Fruit fly (Drosophila melanogaster) whole organism, adult: ENCODE measurements around the gene CG34007.

Experiments
- CG11617 ChIP-seq: fragments of 200-800 bp; sonication (Bioruptor generic); optimal IDR thresholded peaks from 2 replicates; lab custom pipeline; 2017; ENCODE audit warnings: mild to moderate bottlenecking, missing biosample characterization, missing genetic modification reagents, missing genetic modification characterization
- CG12768 ChIP-seq: fragments of 200-800 bp; sonication (Bioruptor generic); optimal IDR thresholded peaks from 2 replicates; lab custom pipeline; 2017; ENCODE audit warnings: missing biosample characterization, missing genetic modification characterization, mild to moderate bottlenecking, moderate library complexity, missing genetic modification reagents
- CG14711 ChIP-seq: fragments of 200-800 bp; sonication (Bioruptor generic); optimal IDR thresholded peaks from 2 replicates; lab custom pipeline; 2018; ENCODE audit warnings: missing biosample characterization, mild to moderate bottlenecking, missing genetic modification characterization, moderate library complexity
- CG1620 ChIP-seq: fragments of 200-800 bp; sonication (Bioruptor generic); optimal IDR thresholded peaks from 2 replicates; lab custom pipeline; 2016; ENCODE audit warnings: missing biosample characterization, missing genetic modification characterization
- CG33017 ChIP-seq: fragments of 200-800 bp; sonication (Bioruptor generic); optimal IDR thresholded peaks from 2 replicates; lab custom pipeline; 2018; ENCODE audit warnings: missing biosample characterization, mild to moderate bottlenecking, missing genetic modification characterization, moderate library complexity
- CG5204 ChIP-seq: fragments of 200-800 bp; sonication (Bioruptor generic); optimal IDR thresholded peaks from 2 replicates; lab custom pipeline; 2016; ENCODE audit warnings: missing biosample characterization, missing genetic modification characterization
- CG7045 ChIP-seq: fragments of 200-800 bp; sonication (Bioruptor generic); optimal IDR thresholded peaks from 2 replicates; lab custom pipeline; 2017; ENCODE audit warnings: missing biosample characterization, mild to moderate bottlenecking, missing genetic modification characterization
- CG7101 ChIP-seq: fragments of 200-800 bp; sonication (Bioruptor generic); optimal IDR thresholded peaks from 2 replicates; lab custom pipeline; 2018; ENCODE audit warnings: missing biosample characterization, mild to moderate bottlenecking, missing genetic modification characterization, moderate library complexity
- Clk ChIP-seq: fragments of 200-800 bp; sonication (Bioruptor generic); optimal IDR thresholded peaks from 2 replicates; lab custom pipeline; 2017; ENCODE audit warnings: missing biosample characterization, missing genetic modification characterization
- Crg-1 ChIP-seq: fragments of 200-800 bp; sonication (Bioruptor generic); optimal IDR thresholded peaks from 2 replicates; lab custom pipeline; 2016; ENCODE audit warnings: missing biosample characterization, missing genetic modification characterization
- Hr96 ChIP-seq: fragments of 200-800 bp; sonication (Bioruptor generic); optimal IDR thresholded peaks from 2 replicates; lab custom pipeline; 2016; ENCODE audit warnings: missing biosample characterization, missing genetic modification characterization
- Mnt ChIP-seq: fragments of 200-800 bp; sonication (Bioruptor generic); optimal IDR thresholded peaks from 2 replicates; lab custom pipeline; 2016; ENCODE audit warnings: missing biosample characterization, mild to moderate bottlenecking, missing genetic modification characterization
- bab1 ChIP-seq: fragments of 200-800 bp; sonication (Bioruptor generic); optimal IDR thresholded peaks from 3 replicates; lab custom pipeline; 2019; ENCODE audit warnings: missing biosample characterization, mild to moderate bottlenecking, missing genetic modification characterization, moderate library complexity
- cic ChIP-seq: fragments of 200-800 bp; sonication (Bioruptor generic); optimal IDR thresholded peaks from 2 replicates; lab custom pipeline; 2017; ENCODE audit warnings: missing biosample characterization, mild to moderate bottlenecking, missing genetic modification characterization, moderate library complexity
- cnc ChIP-seq, 2 experiments: fragments of >200 bp; optimal IDR thresholded peaks; 2 replicates each; lab custom pipeline; 2017
- kay ChIP-seq: fragments of 200-800 bp; sonication (Bioruptor generic); peaks from one replicate; lab custom pipeline; 2016; ENCODE audit warnings: missing biosample characterization, missing genetic modification characterization, borderline replicate concordance
- ovo ChIP-seq: fragments of 200-800 bp; sonication (Bioruptor generic); optimal IDR thresholded peaks from 2 replicates; lab custom pipeline; 2016; ENCODE audit warnings: missing biosample characterization, missing genetic modification characterization
- pad ChIP-seq: fragments of 200-800 bp; sonication (Bioruptor generic); optimal IDR thresholded peaks from 3 replicates; lab custom pipeline; 2017; ENCODE audit warnings: missing biosample characterization, missing genetic modification characterization, mild to moderate bottlenecking, moderate library complexity, missing genetic modification reagents
- tj ChIP-seq: fragments of 200-800 bp; sonication (Bioruptor generic); optimal IDR thresholded peaks from 3 replicates; lab custom pipeline; 2017; ENCODE audit warnings: missing biosample characterization, mild to moderate bottlenecking, missing genetic modification characterization, moderate library complexity
- toe ChIP-seq: fragments of 200-800 bp; sonication (Bioruptor generic); optimal IDR thresholded peaks from 2 replicates; lab custom pipeline; 2016; ENCODE audit warnings: missing biosample characterization, missing genetic modification characterization

Gene CG34007

DNA sequence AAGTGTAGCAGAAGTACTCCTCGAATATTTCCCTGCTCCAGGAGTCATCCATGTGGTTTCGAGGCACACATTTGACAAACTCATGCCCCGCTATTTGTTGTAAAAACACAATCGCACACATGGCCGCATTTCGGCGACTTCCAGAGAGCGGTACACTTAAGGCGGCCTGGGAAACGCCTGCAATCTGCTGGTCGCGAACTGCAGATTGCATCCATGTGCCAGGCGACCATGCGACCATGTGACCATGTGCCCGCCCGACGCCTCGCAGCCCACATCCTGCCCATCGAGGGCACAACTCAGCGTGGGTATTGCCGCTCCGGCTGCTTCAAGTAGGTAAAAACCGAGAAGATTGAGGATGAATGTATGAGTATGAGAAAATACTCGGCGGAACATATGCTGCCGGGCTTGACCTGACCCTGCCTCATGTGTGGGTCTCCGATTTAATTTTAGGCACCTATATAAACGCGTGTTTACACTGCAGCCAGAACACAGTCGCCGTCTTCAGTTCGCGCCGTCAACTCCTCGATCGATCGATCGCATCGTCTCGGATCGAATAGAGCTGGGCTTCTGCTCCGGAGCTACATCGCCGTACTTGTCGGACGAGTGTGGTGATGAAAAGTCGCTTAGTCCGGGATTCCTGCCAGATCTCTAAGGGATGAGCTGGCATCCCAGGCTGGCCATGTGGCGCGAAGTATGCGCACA is 8.6 kb upstream of the CG34007 start:
- no peak for TF ChIP-seq CG5204 (GFP tag; lab: Kevin White, UChicago)
- TF ChIP-seq Hr96, result no peak
- no peak for TF ChIP-seq cic (GFP tag; lab: Kevin White, UChicago)
- no peak for TF ChIP-seq cnc (optimal IDR thresholded peaks at IDR 0.05; lab: Kevin White, UChicago)
- no peak for TF ChIP-seq pad (GFP tag; lab: Kevin White, UChicago)
- no peak for TF ChIP-seq toe (GFP tag; lab: Kevin White, UChicago)
- TF ChIP-seq CG14711 (tag; lab: Kevin White, UChicago), result no peak

- no peak for TF ChIP-seq Hr96
- TF ChIP-seq CG7045, result no peak
- no peak for TF ChIP-seq kay
- TF ChIP-seq Mnt (GFP tag; lab: Kevin White, UChicago), result no peak
- TF ChIP-seq CG7101, result no peak
- no peak for TF ChIP-seq CG1620 (GFP tag; lab: Kevin White, UChicago)
- TF ChIP-seq tj, result no peak
- TF ChIP-seq CG11617 (GFP tag; lab: Kevin White, UChicago), result no peak
- no peak for TF ChIP-seq toe (GFP tag; lab: Kevin White, UChicago)
- no peak for TF ChIP-seq Crg-1 (GFP tag; lab: Kevin White, UChicago)
- no peak for TF ChIP-seq CG33017 (tag; lab: Kevin White, UChicago)
- TF ChIP-seq Clk (GFP tag; lab: Kevin White, UChicago), result no peak
- no peak for TF ChIP-seq CG12768 (GFP tag; lab: Kevin White, UChicago)
- TF ChIP-seq bab1 (GFP tag; lab: Kevin White, UChicago), result no peak
- no peak for TF ChIP-seq CG14711 (tag; lab: Kevin White, UChicago)
- no peak for TF ChIP-seq cic (GFP tag; lab: Kevin White, UChicago)
These were observed 8.1 kb upstream of the CG34007 start for dm6 chr2L:20486752-20487141.

DNA sequence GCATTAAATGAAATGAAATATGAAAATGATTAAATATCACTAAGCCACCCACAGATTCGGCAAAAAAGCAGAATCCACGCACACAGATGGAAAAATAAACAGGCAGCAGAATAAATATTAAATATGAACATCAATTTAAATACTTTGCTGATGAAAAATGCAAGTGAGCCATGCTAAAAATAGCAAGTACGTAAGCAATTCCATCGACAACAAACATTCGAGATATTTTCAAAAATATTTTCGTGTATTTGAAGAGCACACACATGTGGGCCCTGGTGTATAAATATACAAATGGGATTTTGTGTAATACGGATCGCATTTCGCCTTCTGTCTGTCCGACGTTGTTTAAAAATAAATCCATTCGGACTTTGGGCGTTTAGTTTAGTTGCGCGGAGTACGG is 7.1 kb upstream of the CG34007 start:
- no peak for TF ChIP-seq tj
- no peak for TF ChIP-seq CG7101
- TF ChIP-seq Crg-1 (GFP tag; lab: Kevin White, UChicago), result no peak
- TF ChIP-seq CG11617 (GFP tag; lab: Kevin White, UChicago), result no peak
- no peak for TF ChIP-seq CG33017 (tag; lab: Kevin White, UChicago)
- no peak for TF ChIP-seq pad (GFP tag; lab: Kevin White, UChicago)
- TF ChIP-seq CG14711 (tag; lab: Kevin White, UChicago), result no peak
- no peak for TF ChIP-seq cnc (optimal IDR thresholded peaks at IDR 0.05; lab: Kevin White, UChicago)
- TF ChIP-seq kay, result no peak
- no peak for TF ChIP-seq Hr96

DNA sequence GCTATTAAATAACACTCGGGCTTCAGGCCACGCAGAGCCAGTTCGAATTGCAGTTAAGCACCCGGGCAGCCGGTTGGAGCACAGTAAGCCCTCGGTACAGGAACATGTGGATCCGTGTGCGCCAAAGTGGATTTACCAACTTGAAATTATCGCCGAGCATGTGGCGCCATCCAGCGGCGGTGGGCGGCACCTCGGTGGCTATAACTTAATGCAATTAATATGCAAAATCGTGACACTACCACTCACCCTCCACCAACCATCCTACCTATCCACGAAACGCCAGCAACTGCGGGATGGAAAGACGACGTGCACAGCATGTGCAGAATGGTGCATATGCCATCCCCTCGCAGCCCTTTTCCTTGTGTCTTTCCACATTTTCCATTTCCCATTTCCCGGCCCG is 6.7 kb upstream of the CG34007 start:
- no peak for TF ChIP-seq bab1 (GFP tag; lab: Kevin White, UChicago)
- no peak for TF ChIP-seq Mnt (GFP tag; lab: Kevin White, UChicago)
- TF ChIP-seq CG1620 (GFP tag; lab: Kevin White, UChicago), result no peak
- no peak for TF ChIP-seq CG14711 (tag; lab: Kevin White, UChicago)
- TF ChIP-seq CG7045, result no peak
- TF ChIP-seq Hr96, result no peak
- TF ChIP-seq CG33017 (tag; lab: Kevin White, UChicago), result no peak
- no peak for TF ChIP-seq Crg-1 (GFP tag; lab: Kevin White, UChicago)
- no peak for TF ChIP-seq CG11617 (GFP tag; lab: Kevin White, UChicago)
- TF ChIP-seq pad (GFP tag; lab: Kevin White, UChicago), result no peak
- TF ChIP-seq cic (GFP tag; lab: Kevin White, UChicago), result no peak
- no peak for TF ChIP-seq ovo (GFP tag; lab: Kevin White, UChicago)
- TF ChIP-seq CG7101, result no peak
- no peak for TF ChIP-seq tj
- no peak for TF ChIP-seq Clk (GFP tag; lab: Kevin White, UChicago)
- TF ChIP-seq CG5204 (GFP tag; lab: Kevin White, UChicago), result no peak
- no peak for TF ChIP-seq kay
- no peak for TF ChIP-seq CG12768 (GFP tag; lab: Kevin White, UChicago)
- TF ChIP-seq cnc (optimal IDR thresholded peaks at IDR 0.05; lab: Kevin White, UChicago), result no peak
- no peak for TF ChIP-seq toe (GFP tag; lab: Kevin White, UChicago)

dm6 chr2L:20527027-20527426 is 32.2 kb downstream of the CG34007 start:
- no peak for TF ChIP-seq cic (GFP tag; lab: Kevin White, UChicago)
- no peak for TF ChIP-seq tj
- TF ChIP-seq CG11617 (GFP tag; lab: Kevin White, UChicago), result no peak
- no peak for TF ChIP-seq toe (GFP tag; lab: Kevin White, UChicago)
- TF ChIP-seq CG33017 (tag; lab: Kevin White, UChicago), result no peak

DNA sequence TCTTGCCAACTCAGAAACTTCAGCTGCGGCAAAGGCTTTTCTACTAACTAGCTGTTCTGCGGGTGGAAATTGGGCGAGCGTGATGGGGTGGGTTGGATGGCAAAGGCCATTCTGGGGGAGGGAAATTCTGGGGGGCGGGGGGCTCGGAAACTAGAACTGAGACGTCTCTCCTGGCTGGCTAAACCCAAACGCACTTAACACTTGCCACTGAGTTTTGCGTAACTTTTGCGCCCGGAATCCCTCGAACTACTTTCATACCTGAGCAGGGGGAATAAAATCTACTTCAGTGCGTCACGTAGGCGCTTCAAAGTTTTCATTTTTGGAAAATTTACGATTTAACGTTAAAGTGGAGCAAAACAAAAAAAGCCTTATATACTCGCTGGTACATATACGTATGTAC is 35.9 kb downstream of the CG34007 start, which contains the start of gene CG44270:
CG44270 (plus strand) TSS at position 301 of the 400 bp plus-strand sequence.
- no peak for TF ChIP-seq tj
- TF ChIP-seq bab1 (GFP tag; lab: Kevin White, UChicago), result no peak
- no peak for TF ChIP-seq CG12768 (GFP tag; lab: Kevin White, UChicago)
- TF ChIP-seq ovo (GFP tag; lab: Kevin White, UChicago), result no peak
- TF ChIP-seq Crg-1 (GFP tag; lab: Kevin White, UChicago), result no peak
- no peak for TF ChIP-seq CG7045
- no peak for TF ChIP-seq CG14711 (tag; lab: Kevin White, UChicago)
- no peak for TF ChIP-seq pad (GFP tag; lab: Kevin White, UChicago)
- TF ChIP-seq CG1620 (GFP tag; lab: Kevin White, UChicago), result no peak
- no peak for TF ChIP-seq CG11617 (GFP tag; lab: Kevin White, UChicago)
- TF ChIP-seq Hr96, result no peak
